Worm (Caenorhabditis elegans) whole organism, L4 larva: ENCODE data around the gene mksr-1.

ENCODE experiments used
- F10B5.3 ChIP-seq: sonication (generic microtip); optimal IDR thresholded peaks from 2 replicates; lab custom pipeline; 2016; ENCODE audit warnings: mild to moderate bottlenecking, missing genetic modification characterization, missing compliant biosample characterization
- R02D3.7 ChIP-seq: fragments of 150-350 bp; sonication (generic microtip); optimal IDR thresholded peaks from 3 replicates; lab custom pipeline; 2014; ENCODE audit warnings: missing biosample characterization, missing genetic modification characterization
- Y75B8A.6 ChIP-seq: fragments of 200-800 bp; sonication (Bioruptor generic); IDR thresholded peaks from 2 replicates; pipeline ENCODE4 v1.3.6; 2022; ENCODE audit warnings: missing genetic modification reagents, missing genetic modification characterization, missing compliant biosample characterization
- ama-1 ChIP-seq: fragments of 150-350 bp; optimal IDR thresholded peaks from 2 replicates; lab custom pipeline; 2014; ENCODE audit warnings: inconsistent platforms, mixed read lengths
- ceh-44 ChIP-seq: fragments of 200-800 bp; sonication (Bioruptor generic); IDR thresholded peaks from 2 replicates; pipeline ENCODE4 v1.3.6; 2022; ENCODE audit warnings: missing genetic modification reagents, missing genetic modification characterization, missing compliant biosample characterization
- hif-1 ChIP-seq, 2 experiments: sonication (generic microtip); optimal IDR thresholded peaks; 2 replicates each; lab custom pipeline; 2016 to 2017; ENCODE audit warnings: missing compliant biosample characterization in 2 of 2, missing genetic modification characterization in 2 of 2, missing genetic modification reagents in 2 of 2, missing genotype in 2 of 2, mild to moderate bottlenecking in 1 of 2
- lin-1 ChIP-seq: fragments of 200-800 bp; sonication (Bioruptor generic); IDR thresholded peaks from 2 replicates; pipeline ENCODE4 v1.3.6; 2022; ENCODE audit warnings: missing genetic modification reagents, missing genetic modification characterization, missing compliant biosample characterization
- nhr-237 ChIP-seq: sonication (generic microtip); optimal IDR thresholded peaks from 2 replicates; lab custom pipeline; 2017; ENCODE audit warnings: missing biosample characterization, missing genetic modification characterization
- unc-39 ChIP-seq: sonication (generic microtip); optimal IDR thresholded peaks from 2 replicates; lab custom pipeline; 2017; ENCODE audit warnings: missing biosample characterization, missing genetic modification characterization

DNA sequence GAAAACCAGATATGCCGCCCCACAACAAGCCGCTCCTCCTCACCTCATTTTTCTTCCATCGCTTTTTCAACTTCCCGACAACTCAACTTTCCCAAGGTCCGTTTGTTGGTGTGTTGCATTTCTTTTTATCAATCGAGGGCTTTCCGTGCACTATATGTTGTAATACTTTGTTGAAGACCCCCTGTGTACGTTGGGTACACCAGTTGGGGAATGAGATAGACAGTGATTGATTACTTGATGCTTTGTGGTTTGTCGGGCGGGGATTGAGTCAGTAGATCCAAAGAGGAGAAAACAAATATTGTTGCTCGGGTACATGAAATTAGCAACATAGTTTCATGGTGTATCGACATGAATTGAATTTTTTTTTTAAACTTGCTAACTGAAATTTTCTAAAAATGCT is 39.9 kb upstream of the mksr-1 start:
- TF ChIP-seq unc-39 (tag; lab: Kevin White, UChicago) (no peak), R02D3.7 (tag; lab: Kevin White, UChicago) (no peak), nhr-237 (tag; lab: Kevin White, UChicago) (no peak), hif-1 (tag; optimal IDR thresholded peaks at IDR 0.05; lab: Kevin White, UChicago) (no peak), lin-1 (GFP tag; lab: Robert Waterston, UW) (no peak), ama-1 (lab: Kevin White, UChicago) (no peak), ceh-44 (GFP tag; lab: Robert Waterston, UW) (no peak), F10B5.3 (tag; lab: Kevin White, UChicago) (no peak), Y75B8A.6 (GFP tag; lab: Robert Waterston, UW) (no peak)
